Worm (Caenorhabditis elegans): ENCODE results near the gene C39B10.1.

DNA sequence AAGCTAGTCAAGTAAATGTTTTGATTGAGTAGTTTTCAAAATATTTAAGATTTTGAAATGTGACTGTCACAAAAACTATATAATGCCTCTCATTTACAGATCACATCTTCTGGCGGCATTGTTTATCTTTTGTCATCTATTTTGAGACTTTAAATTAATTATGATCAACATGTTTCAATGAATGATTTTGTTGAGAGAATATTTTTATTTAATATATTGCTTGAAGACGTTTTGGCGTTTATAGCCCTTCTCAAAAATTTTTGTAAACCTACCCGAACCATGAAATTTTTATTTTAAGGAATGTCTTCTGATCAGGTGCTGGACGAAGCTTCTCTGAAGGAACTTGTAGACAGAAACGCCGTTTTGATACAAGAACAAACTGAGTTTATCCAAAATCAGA lies 18.7 kb downstream of the C39B10.1 start, which contains the start of gene C39B10.4:
- TF ChIP-seq ama-1 (optimal IDR thresholded peaks at IDR 0.05) (no peak), elt-3 (tag; optimal IDR thresholded peaks at IDR 0.05) (no peak), lin-13 (GFP tag; optimal IDR thresholded peaks at IDR 0.05) (no peak), nhr-11 (tag; optimal IDR thresholded peaks at IDR 0.05) (no peak), zag-1 (tag; optimal IDR thresholded peaks at IDR 0.05) (no peak), ZK546.5 (tag; optimal IDR thresholded peaks at IDR 0.05) (no peak), unc-39 (tag; optimal IDR thresholded peaks at IDR 0.05) (no peak), nhr-23 (tag; optimal IDR thresholded peaks at IDR 0.05) (no peak), ztf-11 (tag; optimal IDR thresholded peaks at IDR 0.05) (no peak), lin-11 (tag; optimal IDR thresholded peaks at IDR 0.05) (no peak), nhr-77 (tag; optimal IDR thresholded peaks at IDR 0.05) (no peak), R02D3.7 (tag; optimal IDR thresholded peaks at IDR 0.05) (no peak)

Data from whole organism, L2 larva.